Worm (Caenorhabditis elegans) whole organism, late embryonic: ENCODE results near the gene Y105C5A.1273.

ENCODE experiments used
- F13H6.1 ChIP-seq: sonication (generic microtip); optimal IDR thresholded peaks from 2 replicates; lab custom pipeline; 2016; ENCODE audit warnings: missing genetic modification characterization, missing compliant biosample characterization
- ceh-14 ChIP-seq: sonication (generic microtip); optimal IDR thresholded peaks from 2 replicates; lab custom pipeline; 2016; ENCODE audit warnings: missing genotype, missing genetic modification characterization, missing compliant biosample characterization
- ceh-22 ChIP-seq: sonication (generic microtip); optimal IDR thresholded peaks from 2 replicates; lab custom pipeline; 2017; ENCODE audit warnings: missing biosample characterization, missing genetic modification characterization
- ceh-45 ChIP-seq: fragments of 200-800 bp; sonication (Bioruptor generic); IDR thresholded peaks from 2 replicates; pipeline ENCODE4 v1.3.6; 2022; ENCODE audit warnings: missing genetic modification reagents, missing genetic modification characterization, missing compliant biosample characterization
- pag-3 ChIP-seq: sonication (generic microtip); optimal IDR thresholded peaks from 2 replicates; lab custom pipeline; 2016; ENCODE audit warnings: missing compliant biosample characterization, missing genetic modification characterization, borderline replicate concordance
- pha-4 ChIP-seq: fragments of 150-350 bp; optimal IDR thresholded peaks from 2 replicates; lab custom pipeline; 2018; ENCODE audit warnings: missing biosample characterization, missing genetic modification reagents, missing genetic modification characterization
- ref-2 ChIP-seq: sonication (generic microtip); optimal IDR thresholded peaks from 2 replicates; lab custom pipeline; 2016; ENCODE audit warnings: missing genetic modification characterization, missing compliant biosample characterization
- sox-4 ChIP-seq: sonication (generic microtip); optimal IDR thresholded peaks from 2 replicates; lab custom pipeline; 2017; ENCODE audit warnings: mild to moderate bottlenecking, missing genetic modification characterization, inconsistent platforms, missing compliant biosample characterization
- tbx-2 ChIP-seq: sonication (generic microtip); optimal IDR thresholded peaks from 2 replicates; lab custom pipeline; 2016; ENCODE audit warnings: missing genetic modification characterization, missing compliant biosample characterization
- unc-42 ChIP-seq: sonication (generic microtip); optimal IDR thresholded peaks from 2 replicates; lab custom pipeline; 2016; ENCODE audit warnings: missing genotype, missing genetic modification characterization, missing compliant biosample characterization
- unc-86 ChIP-seq: sonication (generic microtip); optimal IDR thresholded peaks from 2 replicates; lab custom pipeline; 2016; ENCODE audit warnings: missing genetic modification characterization, missing compliant biosample characterization

- TF ChIP-seq tbx-2 (tag; lab: Kevin White, UChicago) (no peak), sox-4 (no peak), ceh-45 (GFP tag; lab: Robert Waterston, UW) (no peak), pag-3 (tag; lab: Kevin White, UChicago) (no peak), ref-2 (tag; lab: Kevin White, UChicago) (no peak), unc-42 (tag; lab: Kevin White, UChicago) (no peak), unc-86 (tag; lab: Kevin White, UChicago) (no peak), F13H6.1 (tag; lab: Kevin White, UChicago) (no peak), ceh-22 (tag; lab: Kevin White, UChicago) (no peak), ceh-14 (tag; lab: Kevin White, UChicago) (no peak), pha-4 (tag; lab: Kevin White, UChicago) (no peak)
Measured at ce11 chrIV:15817490-15817889, 26.5 kb downstream of the Y105C5A.1273 start.
